Worm (Caenorhabditis elegans) whole organism, young adult: ENCODE results near the gene C01G12.3.

Experiments
- B0261.1 ChIP-seq: sonication (generic microtip); optimal IDR thresholded peaks from 2 replicates; lab custom pipeline; 2016; ENCODE audit warnings: mild to moderate bottlenecking, missing genetic modification characterization, moderate library complexity, missing compliant biosample characterization
- C17E4.6 ChIP-seq: fragments of 200-800 bp; sonication (Bioruptor generic); IDR thresholded peaks from 2 replicates; pipeline ENCODE4 v1.3.6; 2022; ENCODE audit warnings: missing genetic modification reagents, missing genetic modification characterization, missing compliant biosample characterization
- F39B2.1 ChIP-seq: fragments of 200-800 bp; sonication (Bioruptor generic); IDR thresholded peaks from 2 replicates; pipeline ENCODE4 v1.3.6; 2022; ENCODE audit warnings: missing genetic modification reagents, missing genetic modification characterization, missing compliant biosample characterization
- F49E8.2 ChIP-seq: sonication (generic microtip); optimal IDR thresholded peaks from 3 replicates; lab custom pipeline; 2017; ENCODE audit warnings: missing genetic modification characterization, mild to moderate bottlenecking, missing compliant biosample characterization, antibody characterized with exemption, moderate library complexity; ENCODE audit not compliant: insufficient read depth
- F52B5.7 ChIP-seq: sonication (generic microtip); optimal IDR thresholded peaks from 2 replicates; lab custom pipeline; 2016; ENCODE audit warnings: mild to moderate bottlenecking, missing genetic modification characterization, missing compliant biosample characterization
- Y56A3A.18 ChIP-seq: fragments of 200-800 bp; sonication (Bioruptor generic); IDR thresholded peaks from 2 replicates; pipeline ENCODE4 v1.3.6; 2022; ENCODE audit warnings: missing genetic modification reagents, missing genetic modification characterization, missing compliant biosample characterization
- akir-1 ChIP-seq: fragments of 200-800 bp; sonication (Bioruptor generic); optimal IDR thresholded peaks from 2 replicates; lab custom pipeline; 2018; ENCODE audit warnings: mild to moderate bottlenecking, missing genetic modification characterization, moderate library complexity, missing compliant biosample characterization
- ama-1 ChIP-seq, 3 experiments: fragments of 150-350 bp in 1 of 3; sonication (generic microtip) in 2 of 3; optimal IDR thresholded peaks; 2 replicates each; lab custom pipeline; 2014 to 2018; ENCODE audit warnings: missing biosample characterization in 2 of 3, missing genetic modification characterization in 2 of 3, missing genetic modification reagents in 2 of 3
- attf-3 ChIP-seq: fragments of 200-800 bp; sonication (Bioruptor generic); conservative IDR thresholded peaks from 2 replicates; pipeline ENCODE4 v1.3.6; 2022; ENCODE audit warnings: missing genetic modification reagents, missing genetic modification characterization, missing compliant biosample characterization
- attf-6 ChIP-seq: fragments of 200-800 bp; sonication (Bioruptor generic); IDR thresholded peaks from 2 replicates; pipeline ENCODE4 v1.3.6; 2022; ENCODE audit warnings: missing genetic modification reagents, missing genetic modification characterization, missing compliant biosample characterization
- bed-1 ChIP-seq: fragments of 200-800 bp; sonication (Bioruptor generic); IDR thresholded peaks from 2 replicates; pipeline ENCODE4 v1.3.6; 2022; ENCODE audit warnings: missing genetic modification reagents, missing genetic modification characterization, missing compliant biosample characterization
- ccch-3 ChIP-seq: fragments of 200-800 bp; sonication (Bioruptor generic); optimal IDR thresholded peaks from 2 replicates; lab custom pipeline; 2018; ENCODE audit warnings: mild to moderate bottlenecking, missing genetic modification characterization, missing compliant biosample characterization
- cebp-2 ChIP-seq: fragments of 200-800 bp; sonication (Bioruptor generic); IDR thresholded peaks from 2 replicates; pipeline ENCODE4 v1.3.6; 2022; ENCODE audit warnings: missing genetic modification characterization, missing compliant biosample characterization
- chd-7 ChIP-seq: sonication (generic microtip); optimal IDR thresholded peaks from 2 replicates; lab custom pipeline; 2016; ENCODE audit warnings: mild to moderate bottlenecking, missing genetic modification characterization, moderate library complexity, missing compliant biosample characterization
- die-1 ChIP-seq: sonication (generic microtip); optimal IDR thresholded peaks from 2 replicates; lab custom pipeline; 2016; ENCODE audit warnings: missing genotype, mild to moderate bottlenecking, missing genetic modification characterization, missing compliant biosample characterization
- dox-1 ChIP-seq: fragments of 200-800 bp; sonication (Bioruptor generic); IDR thresholded peaks from 2 replicates; pipeline ENCODE4 v1.3.6; 2022; ENCODE audit warnings: missing genetic modification reagents, missing genetic modification characterization, missing compliant biosample characterization
- dpff-1 ChIP-seq: sonication (generic microtip); optimal IDR thresholded peaks from 2 replicates; lab custom pipeline; 2017; ENCODE audit warnings: mild to moderate bottlenecking, missing genetic modification characterization, missing compliant biosample characterization
- dpl-1 ChIP-seq: fragments of 150-350 bp; optimal IDR thresholded peaks from 2 replicates; lab custom pipeline; 2014; ENCODE audit warnings: missing biosample characterization, missing genetic modification reagents, missing genetic modification characterization
- egrh-3 ChIP-seq: fragments of 200-800 bp; sonication (Bioruptor generic); IDR thresholded peaks from 2 replicates; pipeline ENCODE4 v1.3.6; 2022; ENCODE audit warnings: missing genetic modification reagents, missing genetic modification characterization, missing compliant biosample characterization
- ekl-4 ChIP-seq: fragments of 200-800 bp; sonication (Bioruptor generic); IDR thresholded peaks from 2 replicates; pipeline ENCODE4 v1.3.6; 2022; ENCODE audit warnings: missing genetic modification reagents, missing genetic modification characterization, missing compliant biosample characterization
- hlh-12 ChIP-seq: sonication (generic microtip); optimal IDR thresholded peaks from 2 replicates; lab custom pipeline; 2016; ENCODE audit warnings: missing genetic modification characterization, missing compliant biosample characterization
- hmg-1.2 ChIP-seq: fragments of 200-800 bp; sonication (Bioruptor generic); IDR thresholded peaks from 2 replicates; pipeline ENCODE4 v1.3.6; 2022; ENCODE audit warnings: missing genetic modification reagents, missing genetic modification characterization, missing compliant biosample characterization
- hmg-20 ChIP-seq: fragments of 200-800 bp; sonication (Bioruptor generic); IDR thresholded peaks from 2 replicates; pipeline ENCODE4 v1.3.6; 2022; ENCODE audit warnings: missing genetic modification reagents, missing genetic modification characterization, missing compliant biosample characterization
- let-607 ChIP-seq, 2 experiments: fragments of 200-800 bp in 1 of 2; sonication (Bioruptor generic) in 1 of 2; sonication (generic microtip) in 1 of 2; optimal IDR thresholded peaks; 2 replicates each; lab custom pipeline; 2016 to 2018; ENCODE audit warnings: mild to moderate bottlenecking in 2 of 2, missing compliant biosample characterization in 2 of 2, missing genetic modification characterization in 2 of 2, moderate library complexity in 2 of 2, missing genotype in 1 of 2
- lin-26 ChIP-seq: fragments of 200-800 bp; sonication (Bioruptor generic); IDR thresholded peaks from 2 replicates; pipeline ENCODE4 v1.3.6; 2022; ENCODE audit warnings: missing genetic modification reagents, missing genetic modification characterization, missing compliant biosample characterization
- lin-54 ChIP-seq: fragments of 200-800 bp; sonication (Bioruptor generic); optimal IDR thresholded peaks from 2 replicates; lab custom pipeline; 2018; ENCODE audit warnings: mild to moderate bottlenecking, missing genetic modification characterization, missing compliant biosample characterization
- madf-3 ChIP-seq: fragments of 200-800 bp; sonication (Bioruptor generic); IDR thresholded peaks from 2 replicates; pipeline ENCODE4 v1.3.6; 2022; ENCODE audit warnings: missing genetic modification reagents, missing genetic modification characterization, missing compliant biosample characterization
- madf-6 ChIP-seq: fragments of 200-800 bp; sonication (Bioruptor generic); IDR thresholded peaks from 2 replicates; pipeline ENCODE4 v1.3.6; 2022; ENCODE audit warnings: missing genetic modification reagents, missing genetic modification characterization, missing compliant biosample characterization
- nfya-1 ChIP-seq: sonication (generic microtip); optimal IDR thresholded peaks from 2 replicates; lab custom pipeline; 2017; ENCODE audit warnings: antibody characterized with exemption, missing compliant biosample characterization, missing genetic modification characterization, borderline replicate concordance; ENCODE audit not compliant: insufficient read depth
- nhr-27 ChIP-seq: fragments of 200-800 bp; sonication (Bioruptor generic); optimal IDR thresholded peaks from 2 replicates; lab custom pipeline; 2018; ENCODE audit warnings: mild to moderate bottlenecking, missing genetic modification characterization, moderate library complexity, missing compliant biosample characterization
- nhr-80 ChIP-seq: sonication (generic microtip); optimal IDR thresholded peaks from 2 replicates; lab custom pipeline; 2016; ENCODE audit warnings: missing genetic modification characterization, missing compliant biosample characterization
- pbrm-1 ChIP-seq: fragments of 200-800 bp; sonication (Bioruptor generic); IDR thresholded peaks from 2 replicates; pipeline ENCODE4 v1.3.6; 2022; ENCODE audit warnings: missing genetic modification reagents, missing genetic modification characterization, missing compliant biosample characterization
- rcor-1 ChIP-seq: fragments of 200-800 bp; sonication (Bioruptor generic); IDR thresholded peaks from 2 replicates; pipeline ENCODE4 v1.3.6; 2022; ENCODE audit warnings: missing genetic modification reagents, missing genetic modification characterization, missing compliant biosample characterization
- sea-2 ChIP-seq: fragments of 200-800 bp; sonication (Bioruptor generic); IDR thresholded peaks from 2 replicates; pipeline ENCODE4 v1.3.6; 2022; ENCODE audit warnings: missing genetic modification characterization, missing compliant biosample characterization
- sptf-2 ChIP-seq: fragments of 200-800 bp; sonication (Bioruptor generic); optimal IDR thresholded peaks from 2 replicates; lab custom pipeline; 2018; ENCODE audit warnings: mild to moderate bottlenecking, missing genetic modification characterization, missing compliant biosample characterization
- tbp1 ChIP-seq: fragments of 200-800 bp; sonication (Bioruptor generic); optimal IDR thresholded peaks from 2 replicates; lab custom pipeline; 2018; ENCODE audit warnings: mild to moderate bottlenecking, missing genetic modification characterization, missing compliant biosample characterization
- unc-130 ChIP-seq: sonication (generic microtip); optimal IDR thresholded peaks from 2 replicates; lab custom pipeline; 2016; ENCODE audit warnings: missing genetic modification reagents, missing genetic modification characterization, missing compliant biosample characterization
- unc-62 ChIP-seq: fragments of 150-350 bp; optimal IDR thresholded peaks from 2 replicates; lab custom pipeline; 2014; ENCODE audit warnings: missing biosample characterization, missing genetic modification reagents, missing genetic modification characterization
- ztf-18 ChIP-seq: sonication (generic microtip); optimal IDR thresholded peaks from 2 replicates; lab custom pipeline; 2016; ENCODE audit warnings: missing genotype, mild to moderate bottlenecking, missing genetic modification characterization, missing compliant biosample characterization
- ztf-22 ChIP-seq: fragments of 200-800 bp; sonication (Bioruptor generic); optimal IDR thresholded peaks from 2 replicates; lab custom pipeline; 2018; ENCODE audit warnings: mild to moderate bottlenecking, missing genetic modification characterization, moderate library complexity, missing compliant biosample characterization

Gene C01G12.3

DNA sequence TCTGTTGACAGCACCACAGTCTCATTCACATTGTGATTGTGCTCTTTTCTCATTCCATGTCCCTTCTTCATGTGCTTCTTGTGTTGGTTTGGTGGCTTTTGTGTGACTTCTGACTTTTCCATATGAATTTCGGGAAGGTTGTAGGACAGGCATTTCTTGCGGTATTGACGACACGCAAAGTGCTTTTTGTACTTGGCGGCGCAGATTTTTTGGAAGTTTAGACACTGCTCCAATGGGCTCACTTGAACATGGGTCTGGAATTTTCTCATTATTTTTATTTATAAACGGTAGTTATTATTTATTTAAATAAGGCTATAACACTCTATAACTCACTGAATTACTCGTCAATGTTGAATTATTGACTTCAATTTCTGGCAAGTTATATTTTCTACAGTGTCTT lies 22.2 kb upstream of the C01G12.3 start:
- TF ChIP-seq nhr-80 (tag; lab: Kevin White, UChicago), result no peak
- TF ChIP-seq ama-1 (optimal IDR thresholded peaks at IDR 0.05; lab: Kevin White, UChicago), result peak; percentile 60
- TF ChIP-seq ama-1 (GFP tag; optimal IDR thresholded peaks at IDR 0.05; lab: Kevin White, UChicago), result no peak

DNA sequence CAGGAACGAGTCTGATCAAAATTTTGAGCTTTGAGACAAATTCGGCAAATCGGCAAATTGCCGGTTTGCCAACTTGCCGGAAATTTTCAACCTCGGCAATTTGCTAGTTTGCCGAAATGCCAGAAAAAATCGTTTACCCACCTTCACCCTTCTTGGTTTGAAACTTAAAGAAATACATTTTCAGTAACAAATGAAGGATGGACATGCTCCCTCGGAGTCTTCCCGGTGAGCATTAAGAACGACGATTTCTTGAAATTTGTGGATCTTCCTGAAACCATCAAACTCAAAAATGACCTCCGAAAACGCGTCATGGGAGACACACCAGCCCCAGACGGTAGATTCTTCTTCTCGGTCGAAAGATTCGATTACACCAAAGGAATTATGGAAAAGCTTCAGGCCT lies 20.6 kb upstream of the C01G12.3 start:
- TF ChIP-seq C17E4.6 (GFP tag; lab: Robert Waterston, UW) (no peak), sea-2 (GFP tag; lab: Robert Waterston, UW) (no peak), nfya-1 (tag; lab: Kevin White, UChicago) (no peak), dpff-1 (tag; lab: Kevin White, UChicago) (no peak)

- no peak for TF ChIP-seq die-1 (tag; lab: Kevin White, UChicago)
- TF ChIP-seq madf-3, result no peak
- no peak for TF ChIP-seq sea-2 (GFP tag; lab: Robert Waterston, UW)
- no peak for TF ChIP-seq sptf-2 (GFP tag; lab: Kevin White, UChicago)
- TF ChIP-seq ccch-3 (GFP tag; lab: Kevin White, UChicago), result no peak
- TF ChIP-seq egrh-3 (GFP tag; lab: Robert Waterston, UW), result no peak
- TF ChIP-seq dpff-1 (tag; lab: Kevin White, UChicago), result no peak
- peak; percentile 84 for TF ChIP-seq ama-1 (optimal IDR thresholded peaks at IDR 0.05; lab: Kevin White, UChicago)
- no peak for TF ChIP-seq ama-1 (GFP tag; optimal IDR thresholded peaks at IDR 0.05; lab: Kevin White, UChicago)
- peak in 1 of 2 experiments; percentile 6 for TF ChIP-seq let-607 (tag; optimal IDR thresholded peaks at IDR 0.05; lab: Kevin White, UChicago)
- no peak for TF ChIP-seq akir-1 (GFP tag; lab: Kevin White, UChicago)
- 0 out of 2 replicates have a peak, but pooled peaks have one; percentile 4 for TF ChIP-seq dox-1 (GFP tag; lab: Robert Waterston, UW)
- TF ChIP-seq lin-54 (GFP tag; lab: Kevin White, UChicago), result no peak
- TF ChIP-seq cebp-2 (GFP tag; lab: Robert Waterston, UW), result no peak
- no peak for TF ChIP-seq Y56A3A.18 (GFP tag; lab: Robert Waterston, UW)
Measured at ce11 chrII:14600852-14601313, 18.8 kb upstream of the C01G12.3 start, which contains the start of gene tps-2. Gene tps-2 (plus strand): TSS chrII:14600902.

- TF ChIP-seq attf-6 (GFP tag; lab: Robert Waterston, UW) (no peak), lin-54 (GFP tag; lab: Kevin White, UChicago) (no peak), sea-2 (GFP tag; lab: Robert Waterston, UW) (no peak), nhr-27 (tag; lab: Kevin White, UChicago) (no peak), unc-62 (GFP tag; lab: Kevin White, UChicago) (no peak), ama-1 (optimal IDR thresholded peaks at IDR 0.05; lab: Kevin White, UChicago) (peak; percentile 36), ama-1 (GFP tag; optimal IDR thresholded peaks at IDR 0.05; lab: Kevin White, UChicago) (no peak), pbrm-1 (GFP tag; lab: Robert Waterston, UW) (0 out of 2 replicates have a peak, but pooled peaks have one; percentile 14), hmg-1.2 (no peak), hlh-12 (tag; lab: Kevin White, UChicago) (no peak), tbp1 (no peak), madf-6 (GFP tag; lab: Robert Waterston, UW) (no peak), F49E8.2 (tag; lab: Kevin White, UChicago) (no peak), lin-26 (GFP tag; lab: Robert Waterston, UW) (no peak), ztf-18 (tag; lab: Kevin White, UChicago) (no peak), rcor-1 (GFP tag; lab: Robert Waterston, UW) (no peak), B0261.1 (tag; lab: Kevin White, UChicago) (no peak), F52B5.7 (tag; lab: Kevin White, UChicago) (no peak), nhr-80 (tag; lab: Kevin White, UChicago) (peak; percentile 16), unc-130 (no peak), F39B2.1 (GFP tag; lab: Robert Waterston, UW) (no peak), dpl-1 (no peak), chd-7 (tag; lab: Kevin White, UChicago) (peak; percentile 1), hmg-20 (no peak), ekl-4 (GFP tag; lab: Robert Waterston, UW) (no peak), sptf-2 (GFP tag; lab: Kevin White, UChicago) (no peak), ztf-22 (GFP tag; lab: Kevin White, UChicago) (no peak), attf-3 (GFP tag; lab: Robert Waterston, UW) (no peak), bed-1 (no peak)
Measured at ce11 chrII:14599933-14600630, 18.0 kb upstream of the C01G12.3 start.
